Fruit fly (Drosophila melanogaster) whole organism, adult: ENCODE results near the gene CG42784.

Experiments
- CG11617 ChIP-seq: fragments of 200-800 bp; sonication (Bioruptor generic); optimal IDR thresholded peaks from 2 replicates; lab custom pipeline; 2017; ENCODE audit warnings: mild to moderate bottlenecking, missing biosample characterization, missing genetic modification reagents, missing genetic modification characterization
- CG12768 ChIP-seq: fragments of 200-800 bp; sonication (Bioruptor generic); optimal IDR thresholded peaks from 2 replicates; lab custom pipeline; 2017; ENCODE audit warnings: missing biosample characterization, missing genetic modification characterization, mild to moderate bottlenecking, moderate library complexity, missing genetic modification reagents
- CG14711 ChIP-seq: fragments of 200-800 bp; sonication (Bioruptor generic); optimal IDR thresholded peaks from 2 replicates; lab custom pipeline; 2018; ENCODE audit warnings: missing biosample characterization, mild to moderate bottlenecking, missing genetic modification characterization, moderate library complexity
- CG1620 ChIP-seq: fragments of 200-800 bp; sonication (Bioruptor generic); optimal IDR thresholded peaks from 2 replicates; lab custom pipeline; 2016; ENCODE audit warnings: missing biosample characterization, missing genetic modification characterization
- CG33017 ChIP-seq: fragments of 200-800 bp; sonication (Bioruptor generic); optimal IDR thresholded peaks from 2 replicates; lab custom pipeline; 2018; ENCODE audit warnings: missing biosample characterization, mild to moderate bottlenecking, missing genetic modification characterization, moderate library complexity
- CG5204 ChIP-seq: fragments of 200-800 bp; sonication (Bioruptor generic); optimal IDR thresholded peaks from 2 replicates; lab custom pipeline; 2016; ENCODE audit warnings: missing biosample characterization, missing genetic modification characterization
- CG7045 ChIP-seq: fragments of 200-800 bp; sonication (Bioruptor generic); optimal IDR thresholded peaks from 2 replicates; lab custom pipeline; 2017; ENCODE audit warnings: missing biosample characterization, mild to moderate bottlenecking, missing genetic modification characterization
- CG7101 ChIP-seq: fragments of 200-800 bp; sonication (Bioruptor generic); optimal IDR thresholded peaks from 2 replicates; lab custom pipeline; 2018; ENCODE audit warnings: missing biosample characterization, mild to moderate bottlenecking, missing genetic modification characterization, moderate library complexity
- Clk ChIP-seq: fragments of 200-800 bp; sonication (Bioruptor generic); optimal IDR thresholded peaks from 2 replicates; lab custom pipeline; 2017; ENCODE audit warnings: missing biosample characterization, missing genetic modification characterization
- Crg-1 ChIP-seq: fragments of 200-800 bp; sonication (Bioruptor generic); optimal IDR thresholded peaks from 2 replicates; lab custom pipeline; 2016; ENCODE audit warnings: missing biosample characterization, missing genetic modification characterization
- Hr96 ChIP-seq: fragments of 200-800 bp; sonication (Bioruptor generic); optimal IDR thresholded peaks from 2 replicates; lab custom pipeline; 2016; ENCODE audit warnings: missing biosample characterization, missing genetic modification characterization
- Mnt ChIP-seq: fragments of 200-800 bp; sonication (Bioruptor generic); optimal IDR thresholded peaks from 2 replicates; lab custom pipeline; 2016; ENCODE audit warnings: missing biosample characterization, mild to moderate bottlenecking, missing genetic modification characterization
- bab1 ChIP-seq: fragments of 200-800 bp; sonication (Bioruptor generic); optimal IDR thresholded peaks from 3 replicates; lab custom pipeline; 2019; ENCODE audit warnings: missing biosample characterization, mild to moderate bottlenecking, missing genetic modification characterization, moderate library complexity
- cic ChIP-seq: fragments of 200-800 bp; sonication (Bioruptor generic); optimal IDR thresholded peaks from 2 replicates; lab custom pipeline; 2017; ENCODE audit warnings: missing biosample characterization, mild to moderate bottlenecking, missing genetic modification characterization, moderate library complexity
- cnc ChIP-seq, 2 experiments: fragments of >200 bp; optimal IDR thresholded peaks; 2 replicates each; lab custom pipeline; 2017
- kay ChIP-seq: fragments of 200-800 bp; sonication (Bioruptor generic); peaks from one replicate; lab custom pipeline; 2016; ENCODE audit warnings: missing biosample characterization, missing genetic modification characterization, borderline replicate concordance
- ovo ChIP-seq: fragments of 200-800 bp; sonication (Bioruptor generic); optimal IDR thresholded peaks from 2 replicates; lab custom pipeline; 2016; ENCODE audit warnings: missing biosample characterization, missing genetic modification characterization
- pad ChIP-seq: fragments of 200-800 bp; sonication (Bioruptor generic); optimal IDR thresholded peaks from 3 replicates; lab custom pipeline; 2017; ENCODE audit warnings: missing biosample characterization, missing genetic modification characterization, mild to moderate bottlenecking, moderate library complexity, missing genetic modification reagents
- tj ChIP-seq: fragments of 200-800 bp; sonication (Bioruptor generic); optimal IDR thresholded peaks from 3 replicates; lab custom pipeline; 2017; ENCODE audit warnings: missing biosample characterization, mild to moderate bottlenecking, missing genetic modification characterization, moderate library complexity
- toe ChIP-seq: fragments of 200-800 bp; sonication (Bioruptor generic); optimal IDR thresholded peaks from 2 replicates; lab custom pipeline; 2016; ENCODE audit warnings: missing biosample characterization, missing genetic modification characterization

Gene CG42784

dm6 chr2L:13497915-13498314 lies 82.7 kb downstream of the CG42784 start:
- TF ChIP-seq ovo (GFP tag; lab: Kevin White, UChicago) (no peak), Crg-1 (GFP tag; lab: Kevin White, UChicago) (no peak), CG7101 (tag; lab: Kevin White, UChicago) (no peak), toe (GFP tag; lab: Kevin White, UChicago) (no peak), CG11617 (GFP tag; lab: Kevin White, UChicago) (no peak), Hr96 (GFP tag; lab: Kevin White, UChicago) (no peak), cic (GFP tag; lab: Kevin White, UChicago) (no peak)

dm6 chr2L:13500416-13500815 lies 85.2 kb downstream of the CG42784 start:
- no peak for TF ChIP-seq cic (GFP tag; lab: Kevin White, UChicago)
- TF ChIP-seq CG7101 (tag; lab: Kevin White, UChicago) = no peak
- no peak for TF ChIP-seq cnc (optimal IDR thresholded peaks at IDR 0.05; lab: Kevin White, UChicago)

- TF ChIP-seq tj (GFP tag; lab: Kevin White, UChicago) (peak; percentile 82), bab1 (peak; percentile 3), CG33017 (tag; lab: Kevin White, UChicago) (no peak)
These were observed 94.5 kb downstream of the CG42784 start for dm6 chr2L:13509533-13510240.

- TF ChIP-seq bab1 = peak; percentile 46
- no peak for TF ChIP-seq pad
- TF ChIP-seq CG7045 (GFP tag; lab: Kevin White, UChicago) = no peak
- peak; percentile 15 for TF ChIP-seq Mnt (GFP tag; lab: Kevin White, UChicago)
- peak; percentile 86 for TF ChIP-seq kay (GFP tag; lab: Kevin White, UChicago)
- TF ChIP-seq CG11617 (GFP tag; lab: Kevin White, UChicago) = no peak
- TF ChIP-seq ovo (GFP tag; lab: Kevin White, UChicago) = no peak
- TF ChIP-seq Hr96 (GFP tag; lab: Kevin White, UChicago) = no peak
- no peak for TF ChIP-seq cnc (optimal IDR thresholded peaks at IDR 0.05; lab: Kevin White, UChicago)
- peak; percentile 96 for TF ChIP-seq tj (GFP tag; lab: Kevin White, UChicago)
- TF ChIP-seq CG33017 (tag; lab: Kevin White, UChicago) = no peak
- TF ChIP-seq CG1620 (GFP tag; lab: Kevin White, UChicago) = no peak
- peak; percentile 41 for TF ChIP-seq cic (GFP tag; lab: Kevin White, UChicago)
- peak; percentile 12 for TF ChIP-seq CG12768 (GFP tag; lab: Kevin White, UChicago)
These were observed 95.9 kb downstream of the CG42784 start for dm6 chr2L:13510870-13511867.

dm6 chr2L:13512182-13513032 lies 97.2 kb downstream of the CG42784 start:
- peak; percentile 57 for TF ChIP-seq CG14711 (tag; lab: Kevin White, UChicago)
- peak; percentile 22 for TF ChIP-seq CG5204 (GFP tag; lab: Kevin White, UChicago)
- no peak for TF ChIP-seq Crg-1 (GFP tag; lab: Kevin White, UChicago)
- TF ChIP-seq bab1 = peak; percentile 43
- no peak for TF ChIP-seq cnc (optimal IDR thresholded peaks at IDR 0.05; lab: Kevin White, UChicago)
- TF ChIP-seq CG7045 (GFP tag; lab: Kevin White, UChicago) = peak; percentile 23
- TF ChIP-seq Mnt (GFP tag; lab: Kevin White, UChicago) = peak; percentile 4
- peak; percentile 71 for TF ChIP-seq CG33017 (tag; lab: Kevin White, UChicago)
- peak; percentile 59 for TF ChIP-seq Hr96 (GFP tag; lab: Kevin White, UChicago)
- peak; percentile 41 for TF ChIP-seq CG11617 (GFP tag; lab: Kevin White, UChicago)
- TF ChIP-seq kay (GFP tag; lab: Kevin White, UChicago) = peak; percentile 94
- TF ChIP-seq CG7101 (tag; lab: Kevin White, UChicago) = peak; percentile 62
- TF ChIP-seq Clk (GFP tag; lab: Kevin White, UChicago) = no peak
- peak; percentile 10 for TF ChIP-seq CG12768 (GFP tag; lab: Kevin White, UChicago)
- TF ChIP-seq ovo (GFP tag; lab: Kevin White, UChicago) = peak; percentile 99
- TF ChIP-seq toe (GFP tag; lab: Kevin White, UChicago) = no peak
- peak; percentile 16 for TF ChIP-seq pad

dm6 chr2L:13513033-13513330 lies 97.8 kb downstream of the CG42784 start:
- TF ChIP-seq cic (GFP tag; lab: Kevin White, UChicago) = no peak
- TF ChIP-seq kay (GFP tag; lab: Kevin White, UChicago) = no peak
- no peak for TF ChIP-seq toe (GFP tag; lab: Kevin White, UChicago)
- TF ChIP-seq CG11617 (GFP tag; lab: Kevin White, UChicago) = no peak
- TF ChIP-seq tj (GFP tag; lab: Kevin White, UChicago) = no peak
- TF ChIP-seq ovo (GFP tag; lab: Kevin White, UChicago) = no peak
- TF ChIP-seq cnc (optimal IDR thresholded peaks at IDR 0.05; lab: Kevin White, UChicago) = no peak
- no peak for TF ChIP-seq bab1
- no peak for TF ChIP-seq Clk (GFP tag; lab: Kevin White, UChicago)
- TF ChIP-seq Crg-1 (GFP tag; lab: Kevin White, UChicago) = no peak
